Fruit fly (Drosophila melanogaster): ENCODE results near the gene pst.

pst gene

DNA sequence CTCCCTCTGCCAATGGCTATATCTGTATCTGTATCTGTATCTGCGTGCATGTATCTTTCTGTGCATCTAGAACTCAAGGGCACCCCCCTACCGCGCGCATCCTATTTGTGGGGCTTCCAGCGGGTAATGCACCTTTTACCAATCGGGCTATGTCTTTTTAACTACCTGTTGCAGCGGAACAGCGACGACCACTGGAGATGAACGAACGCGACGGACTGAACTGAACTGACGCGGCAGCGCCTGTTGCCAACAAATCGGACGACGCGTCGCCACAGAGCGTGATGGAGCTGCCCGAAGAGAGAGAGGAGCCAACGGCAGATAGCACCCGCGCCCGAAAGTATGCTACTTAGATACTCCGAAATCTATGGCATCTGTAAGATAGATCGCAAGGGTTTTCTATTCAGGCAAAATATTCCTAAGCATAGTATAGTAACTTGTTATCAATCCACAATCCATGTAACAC lies 15.1 kb downstream of the pst start, which contains the start of gene Cln7 (continued):
- TF ChIP-seq tgo (GFP tag; IDR thresholded peaks at IDR 0.05) (no peak), CG12155 (GFP tag; optimal IDR thresholded peaks at IDR 0.05) (no peak), Hr51 (GFP tag; optimal IDR thresholded peaks at IDR 0.05) (no peak), CG12104 (GFP tag; optimal IDR thresholded peaks at IDR 0.05) (no peak), bab2 (GFP tag; optimal IDR thresholded peaks at IDR 0.05) (no peak), CG3281 (GFP tag; optimal IDR thresholded peaks at IDR 0.05) (peak; percentile 64), Oli (tag; optimal IDR thresholded peaks at IDR 0.05) (no peak), CG17186 (GFP tag; optimal IDR thresholded peaks at IDR 0.05) (no peak), jing (GFP tag; optimal IDR thresholded peaks at IDR 0.05) (no peak), CG30020 (tag; optimal IDR thresholded peaks at IDR 0.05) (no peak), CG12942 (GFP tag; optimal IDR thresholded peaks at IDR 0.05) (no peak), h (optimal IDR thresholded peaks at IDR 0.05) (no peak), her (GFP tag; optimal IDR thresholded peaks at IDR 0.05) (no peak), CG8281 (tag; optimal IDR thresholded peaks at IDR 0.05) (no peak), CG11560 (tag; IDR thresholded peaks at IDR 0.05) (no peak), CG9437 (GFP tag; optimal IDR thresholded peaks at IDR 0.05) (no peak), Mrtf (GFP tag; IDR thresholded peaks at IDR 0.05) (no peak), zen2 (GFP tag; IDR thresholded peaks at IDR 0.05; ENCODE audit: partially characterized antibody) (no peak), CG33213 (GFP tag; optimal IDR thresholded peaks at IDR 0.05) (no peak), Max (GFP tag; optimal IDR thresholded peaks at IDR 0.05) (no peak), bowl (GFP tag; IDR thresholded peaks at IDR 0.05) (no peak), CG4424 (GFP tag; optimal IDR thresholded peaks at IDR 0.05) (no peak), Gsc (GFP tag; IDR thresholded peaks at IDR 0.05) (no peak), sug (tag; optimal IDR thresholded peaks at IDR 0.05) (peak; percentile 52), gcm2 (GFP tag; optimal IDR thresholded peaks at IDR 0.05) (no peak), YL-1 (GFP tag; optimal IDR thresholded peaks at IDR 0.05) (peak; percentile 28), CG3847 (GFP tag; IDR thresholded peaks at IDR 0.05) (no peak), Hr39 (optimal IDR thresholded peaks at IDR 0.05) (no peak), CG1792 (GFP tag; optimal IDR thresholded peaks at IDR 0.05) (no peak), Elba2 (GFP tag; optimal IDR thresholded peaks at IDR 0.05) (no peak), CG18599 (GFP tag; optimal IDR thresholded peaks at IDR 0.05) (peak; percentile 31), Dip3 (GFP tag; optimal IDR thresholded peaks at IDR 0.05) (no peak), ftz-f1 (GFP tag; optimal IDR thresholded peaks at IDR 0.05) (peak; percentile 61), stc (GFP tag; IDR thresholded peaks at IDR 0.05) (peak; percentile 57; the same call in 1 of the 2 replicates), slbo (GFP tag; IDR thresholded peaks at IDR 0.05) (no peak), lab (GFP tag; optimal IDR thresholded peaks at IDR 0.05) (peak; percentile 59), Spps (tag; optimal IDR thresholded peaks at IDR 0.05) (no peak), Blimp-1 (GFP tag; optimal IDR thresholded peaks at IDR 0.05) (no peak), CG13775 (GFP tag; optimal IDR thresholded peaks at IDR 0.05) (no peak), chif (GFP tag; optimal IDR thresholded peaks at IDR 0.05) (no peak), CG12299 (tag; optimal IDR thresholded peaks at IDR 0.05) (no peak), CG10462 (GFP tag; optimal IDR thresholded peaks at IDR 0.05) (no peak), fd3F (GFP tag; optimal IDR thresholded peaks at IDR 0.05) (no peak), CG2116 (GFP tag; optimal IDR thresholded peaks at IDR 0.05) (peak; percentile 5), Taf1 (GFP tag; IDR thresholded peaks at IDR 0.05) (no peak), insv (GFP tag; optimal IDR thresholded peaks at IDR 0.05) (peak in 1 of 2 experiments; percentile 46), bsh (GFP tag; optimal IDR thresholded peaks at IDR 0.05) (peak; percentile 32 to 33), ap (GFP tag; IDR thresholded peaks at IDR 0.05) (peak; percentile 49; the same call in 1 of the 2 replicates), klu (GFP tag; IDR thresholded peaks at IDR 0.05) (no peak), cg (GFP tag; optimal IDR thresholded peaks at IDR 0.05) (peak; percentile 61), jigr1 (GFP tag; IDR thresholded peaks at IDR 0.05) (no peak), Xbp1 (GFP tag; optimal IDR thresholded peaks at IDR 0.05) (no peak)

Data from whole organism, embryonic.